Worm (Caenorhabditis elegans): ENCODE measurements around the gene F46G10.2.

Gene F46G10.2

ce11 chrX:13322886-13323285, at the start of gene F46G10.2:
TSS of gene F46G10.2 (plus strand) at chrX:13322963.
- no peak for TF ChIP-seq unc-62 (GFP tag; optimal IDR thresholded peaks at IDR 0.05)

ce11 chrX:13274102-13274501, 48.7 kb upstream of the F46G10.2 start, which contains the start of gene cyp-14A3:
TSS of gene cyp-14A3 (minus strand) at chrX:13274202.
- no peak for TF ChIP-seq unc-62 (GFP tag; optimal IDR thresholded peaks at IDR 0.05)

ce11 chrX:13278876-13279275, 43.9 kb upstream of the F46G10.2 start, which contains the start of gene phf-33:
TSS of gene phf-33 (minus strand) at chrX:13278976.
- no peak for TF ChIP-seq unc-62 (GFP tag; optimal IDR thresholded peaks at IDR 0.05)

ce11 chrX:13283462-13283861, 39.3 kb upstream of the F46G10.2 start:
- no peak for TF ChIP-seq unc-62 (GFP tag; optimal IDR thresholded peaks at IDR 0.05)

ce11 chrX:13284091-13284490, 38.7 kb upstream of the F46G10.2 start, which contains the start of gene cyp-14A4:
TSS of gene cyp-14A4 (minus strand) at chrX:13284197.
- no peak for TF ChIP-seq unc-62 (GFP tag; optimal IDR thresholded peaks at IDR 0.05)

ce11 chrX:13284618-13285017, 38.1 kb upstream of the F46G10.2 start:
- no peak for TF ChIP-seq unc-62 (GFP tag; optimal IDR thresholded peaks at IDR 0.05)

ce11 chrX:13286533-13286932, 36.2 kb upstream of the F46G10.2 start, which contains the start of gene R04D3.2:
TSS of gene R04D3.2 (minus strand) at chrX:13286633.
- TF ChIP-seq unc-62 (GFP tag; optimal IDR thresholded peaks at IDR 0.05), result no peak

- TF ChIP-seq unc-62 (GFP tag; optimal IDR thresholded peaks at IDR 0.05), result no peak
These were observed 34.0 kb upstream of the F46G10.2 start, which contains the start of gene R04D3.4 for ce11 chrX:13288715-13289114. TSS of gene R04D3.4 (minus strand) at chrX:13288815.

- TF ChIP-seq unc-62 (GFP tag; optimal IDR thresholded peaks at IDR 0.05), result no peak
These were observed 32.2 kb upstream of the F46G10.2 start, which contains the start of gene R04D3.3 for ce11 chrX:13290531-13290930. TSS of gene R04D3.3 (minus strand) at chrX:13290631.

ce11 chrX:13291506-13291905, 31.3 kb upstream of the F46G10.2 start, which contains the start of gene srd-38:
TSS of gene srd-38 (plus strand) at chrX:13291806.
- TF ChIP-seq unc-62 (GFP tag; optimal IDR thresholded peaks at IDR 0.05), result no peak

ce11 chrX:13293023-13293422, 29.7 kb upstream of the F46G10.2 start:
- TF ChIP-seq unc-62 (GFP tag; optimal IDR thresholded peaks at IDR 0.05), result no peak

- TF ChIP-seq unc-62 (GFP tag; optimal IDR thresholded peaks at IDR 0.05), result no peak
These were observed 28.1 kb upstream of the F46G10.2 start, which contains the start of gene srd-36 for ce11 chrX:13294669-13295068. TSS of gene srd-36 (minus strand) at chrX:13294769.

ce11 chrX:13300503-13300902, 22.3 kb upstream of the F46G10.2 start, which contains the start of gene srd-39:
TSS of gene srd-39 (minus strand) at chrX:13300603.
- TF ChIP-seq unc-62 (GFP tag; optimal IDR thresholded peaks at IDR 0.05), result no peak

- TF ChIP-seq unc-62 (GFP tag; optimal IDR thresholded peaks at IDR 0.05), result no peak
These were observed 19.4 kb upstream of the F46G10.2 start, which contains the start of gene srd-42 for ce11 chrX:13303357-13303756. TSS of gene srd-42 (minus strand) at chrX:13303457.

- TF ChIP-seq unc-62 (GFP tag; optimal IDR thresholded peaks at IDR 0.05), result no peak
These were observed 17.0 kb upstream of the F46G10.2 start, which contains the start of gene srd-43 for ce11 chrX:13305779-13306178. TSS of gene srd-43 (minus strand) at chrX:13305844.

- TF ChIP-seq unc-62 (GFP tag; optimal IDR thresholded peaks at IDR 0.05), result no peak
These were observed 15.8 kb upstream of the F46G10.2 start for ce11 chrX:13306869-13307446.

- TF ChIP-seq unc-62 (GFP tag; optimal IDR thresholded peaks at IDR 0.05), result no peak
These were observed 14.9 kb upstream of the F46G10.2 start for ce11 chrX:13307852-13308251.
